Worm (Caenorhabditis elegans) whole organism, young adult: Measurements from ENCODE around the gene gpb-1.

Source experiments
- B0019.2 ChIP-seq: fragments of 200-800 bp; sonication (Bioruptor generic); conservative IDR thresholded peaks from 2 replicates; pipeline ENCODE4 v1.3.6; 2022; ENCODE audit warnings: missing genetic modification reagents, missing genetic modification characterization, missing compliant biosample characterization
- B0035.1 ChIP-seq: sonication (generic microtip); optimal IDR thresholded peaks from 2 replicates; lab custom pipeline; 2016; ENCODE audit warnings: missing genetic modification characterization, mild to moderate bottlenecking, missing compliant biosample characterization, missing genotype, missing genetic modification reagents
- B0261.1 ChIP-seq: sonication (generic microtip); optimal IDR thresholded peaks from 2 replicates; lab custom pipeline; 2016; ENCODE audit warnings: mild to moderate bottlenecking, missing genetic modification characterization, moderate library complexity, missing compliant biosample characterization
- D2030.7 ChIP-seq: fragments of 200-800 bp; sonication (Bioruptor generic); IDR thresholded peaks from 2 replicates; pipeline ENCODE4 v1.3.6; 2022; ENCODE audit warnings: missing genetic modification reagents, missing genetic modification characterization, missing compliant biosample characterization
- F10E7.11 ChIP-seq: sonication (generic microtip); optimal IDR thresholded peaks from 2 replicates; lab custom pipeline; 2017; ENCODE audit warnings: mild to moderate bottlenecking, missing genetic modification characterization, moderate library complexity, missing compliant biosample characterization
- F37B4.10 ChIP-seq: fragments of 200-800 bp; sonication (Bioruptor generic); IDR thresholded peaks from 2 replicates; pipeline ENCODE4 v1.3.6; 2022; ENCODE audit warnings: missing genetic modification characterization, missing compliant biosample characterization
- K12H6.12 ChIP-seq: fragments of 200-800 bp; sonication (Bioruptor generic); optimal IDR thresholded peaks from 2 replicates; lab custom pipeline; 2018; ENCODE audit warnings: mild to moderate bottlenecking, missing genetic modification characterization, missing compliant biosample characterization
- Y53F4B.3 ChIP-seq: fragments of 200-800 bp; sonication (Bioruptor generic); IDR thresholded peaks from 2 replicates; pipeline ENCODE4 v1.3.6; 2022; ENCODE audit warnings: missing genetic modification reagents, missing genetic modification characterization, missing compliant biosample characterization
- ZK185.1 ChIP-seq: sonication (generic microtip); optimal IDR thresholded peaks from 2 replicates; lab custom pipeline; 2016; ENCODE audit warnings: mild to moderate bottlenecking, missing genetic modification characterization, missing compliant biosample characterization; ENCODE audit not compliant: poor library complexity, severe bottlenecking
- athp-1 ChIP-seq: sonication (generic microtip); optimal IDR thresholded peaks from 2 replicates; lab custom pipeline; 2017; ENCODE audit warnings: mild to moderate bottlenecking, missing genetic modification characterization, missing compliant biosample characterization
- attf-5 ChIP-seq: fragments of 200-800 bp; sonication (Bioruptor generic); optimal IDR thresholded peaks from 2 replicates; lab custom pipeline; 2018; ENCODE audit warnings: mild to moderate bottlenecking, missing genetic modification characterization, missing compliant biosample characterization
- bed-1 ChIP-seq: fragments of 200-800 bp; sonication (Bioruptor generic); IDR thresholded peaks from 2 replicates; pipeline ENCODE4 v1.3.6; 2022; ENCODE audit warnings: missing genetic modification reagents, missing genetic modification characterization, missing compliant biosample characterization
- bed-2 ChIP-seq: fragments of 200-800 bp; sonication (Bioruptor generic); IDR thresholded peaks from 2 replicates; pipeline ENCODE4 v1.3.6; 2022; ENCODE audit warnings: missing genetic modification reagents, missing genetic modification characterization, missing compliant biosample characterization
- cebp-1 ChIP-seq, 2 experiments: fragments of 200-800 bp in 1 of 2; sonication (Bioruptor generic) in 1 of 2; sonication (generic microtip) in 1 of 2; IDR thresholded peaks in 1 of 2; optimal IDR thresholded peaks in 1 of 2; 2 replicates each; pipeline versions ENCODE4 v1.3.6 to Lab custom; 2017 to 2022; ENCODE audit warnings: missing compliant biosample characterization in 2 of 2, missing genetic modification characterization in 2 of 2, mild to moderate bottlenecking in 1 of 2, missing genetic modification reagents in 1 of 2, moderate library complexity in 1 of 2
- ceh-100 ChIP-seq: fragments of 200-800 bp; sonication (Bioruptor generic); IDR thresholded peaks from 2 replicates; pipeline ENCODE4 v1.3.6; 2022; ENCODE audit warnings: missing genetic modification reagents, missing genetic modification characterization, missing compliant biosample characterization
- ceh-27 ChIP-seq: fragments of 200-800 bp; sonication (Bioruptor generic); optimal IDR thresholded peaks from 2 replicates; lab custom pipeline; 2018; ENCODE audit warnings: mild to moderate bottlenecking, missing genetic modification characterization, moderate library complexity, missing compliant biosample characterization
- ceh-40 ChIP-seq: fragments of 200-800 bp; sonication (Bioruptor generic); IDR thresholded peaks from 2 replicates; pipeline ENCODE4 v1.3.6; 2022; ENCODE audit warnings: missing genetic modification characterization, missing compliant biosample characterization
- ceh-91 ChIP-seq: fragments of 200-800 bp; sonication (Bioruptor generic); IDR thresholded peaks from 2 replicates; pipeline ENCODE4 v1.3.6; 2022; ENCODE audit warnings: missing genetic modification reagents, missing genetic modification characterization, missing compliant biosample characterization
- dox-1 ChIP-seq: fragments of 200-800 bp; sonication (Bioruptor generic); IDR thresholded peaks from 2 replicates; pipeline ENCODE4 v1.3.6; 2022; ENCODE audit warnings: missing genetic modification reagents, missing genetic modification characterization, missing compliant biosample characterization
- egl-18 ChIP-seq: fragments of 200-800 bp; sonication (Bioruptor generic); IDR thresholded peaks from 2 replicates; pipeline ENCODE4 v1.3.6; 2022; ENCODE audit warnings: missing genetic modification reagents, missing genetic modification characterization, missing compliant biosample characterization
- ets-4 ChIP-seq: fragments of 200-800 bp; sonication (Bioruptor generic); optimal IDR thresholded peaks from 2 replicates; lab custom pipeline; 2018; ENCODE audit warnings: mild to moderate bottlenecking, missing genetic modification characterization, missing compliant biosample characterization
- fkh-3 ChIP-seq: sonication (generic microtip); optimal IDR thresholded peaks from 2 replicates; lab custom pipeline; 2016; ENCODE audit warnings: mild to moderate bottlenecking, missing genetic modification characterization, missing compliant biosample characterization
- lag-1 ChIP-seq: fragments of 200-800 bp; sonication (Bioruptor generic); IDR thresholded peaks from 2 replicates; pipeline ENCODE4 v1.3.6; 2022; ENCODE audit warnings: missing genetic modification reagents, missing genetic modification characterization, missing compliant biosample characterization
- let-607 ChIP-seq, 2 experiments: fragments of 200-800 bp in 1 of 2; sonication (Bioruptor generic) in 1 of 2; sonication (generic microtip) in 1 of 2; optimal IDR thresholded peaks; 2 replicates each; lab custom pipeline; 2016 to 2018; ENCODE audit warnings: mild to moderate bottlenecking in 2 of 2, missing compliant biosample characterization in 2 of 2, missing genetic modification characterization in 2 of 2, moderate library complexity in 2 of 2, missing genotype in 1 of 2
- lin-26 ChIP-seq: fragments of 200-800 bp; sonication (Bioruptor generic); IDR thresholded peaks from 2 replicates; pipeline ENCODE4 v1.3.6; 2022; ENCODE audit warnings: missing genetic modification reagents, missing genetic modification characterization, missing compliant biosample characterization
- lin-35 ChIP-seq, 3 experiments: fragments of 150-350 bp in 2 of 3; sonication (generic microtip) in 1 of 3; optimal IDR thresholded peaks; 2 replicates each; lab custom pipeline; 2014 to 2018; ENCODE audit warnings: missing biosample characterization in 3 of 3, missing genetic modification characterization in 3 of 3, missing genetic modification reagents in 3 of 3
- lin-40 ChIP-seq: sonication (generic microtip); optimal IDR thresholded peaks from 2 replicates; lab custom pipeline; 2016; ENCODE audit warnings: missing genetic modification characterization, mild to moderate bottlenecking, missing compliant biosample characterization, missing genotype, missing genetic modification reagents
- lin-54 ChIP-seq: fragments of 200-800 bp; sonication (Bioruptor generic); optimal IDR thresholded peaks from 2 replicates; lab custom pipeline; 2018; ENCODE audit warnings: mild to moderate bottlenecking, missing genetic modification characterization, missing compliant biosample characterization
- lir-1 ChIP-seq: fragments of 200-800 bp; sonication (Bioruptor generic); conservative IDR thresholded peaks from 2 replicates; pipeline ENCODE4 v1.3.6; 2022; ENCODE audit warnings: missing genetic modification reagents, missing genetic modification characterization, missing compliant biosample characterization
- madf-3 ChIP-seq: fragments of 200-800 bp; sonication (Bioruptor generic); IDR thresholded peaks from 2 replicates; pipeline ENCODE4 v1.3.6; 2022; ENCODE audit warnings: missing genetic modification reagents, missing genetic modification characterization, missing compliant biosample characterization
- mcd-1 ChIP-seq: fragments of 200-800 bp; sonication (Bioruptor generic); IDR thresholded peaks from 2 replicates; pipeline ENCODE4 v1.3.6; 2022; ENCODE audit warnings: missing genetic modification reagents, missing genetic modification characterization, missing compliant biosample characterization
- mxl-1 ChIP-seq: sonication (generic microtip); optimal IDR thresholded peaks from 2 replicates; lab custom pipeline; 2016; ENCODE audit warnings: missing genetic modification characterization, missing compliant biosample characterization
- nfya-2 ChIP-seq: fragments of 200-800 bp; sonication (Bioruptor generic); IDR thresholded peaks from 2 replicates; pipeline ENCODE4 v1.3.6; 2022; ENCODE audit warnings: missing genetic modification reagents, missing genetic modification characterization, missing compliant biosample characterization
- nfyb-1 ChIP-seq: fragments of 200-800 bp; sonication (Bioruptor generic); IDR thresholded peaks from 2 replicates; pipeline ENCODE4 v1.3.6; 2022; ENCODE audit warnings: missing genetic modification reagents, missing genetic modification characterization, missing compliant biosample characterization
- nhr-27 ChIP-seq: fragments of 200-800 bp; sonication (Bioruptor generic); optimal IDR thresholded peaks from 2 replicates; lab custom pipeline; 2018; ENCODE audit warnings: mild to moderate bottlenecking, missing genetic modification characterization, moderate library complexity, missing compliant biosample characterization
- nhr-90 ChIP-seq: sonication (generic microtip); optimal IDR thresholded peaks from 2 replicates; lab custom pipeline; 2016; ENCODE audit warnings: missing genotype, mild to moderate bottlenecking, missing genetic modification characterization, missing compliant biosample characterization
- pbrm-1 ChIP-seq: fragments of 200-800 bp; sonication (Bioruptor generic); IDR thresholded peaks from 2 replicates; pipeline ENCODE4 v1.3.6; 2022; ENCODE audit warnings: missing genetic modification reagents, missing genetic modification characterization, missing compliant biosample characterization
- pha-4 ChIP-seq: fragments of 150-350 bp; sonication (generic microtip); optimal IDR thresholded peaks from 2 replicates; lab custom pipeline; 2014; ENCODE audit warnings: missing biosample characterization, missing genetic modification reagents, missing genetic modification characterization
- rpc-1 ChIP-seq, 2 experiments: fragments of 150-350 bp in 1 of 2; sonication (generic microtip) in 1 of 2; optimal IDR thresholded peaks; 2 replicates each; lab custom pipeline; 2014 to 2018; ENCODE audit warnings: missing biosample characterization in 1 of 2, missing genetic modification characterization in 1 of 2, missing genetic modification reagents in 1 of 2, missing genotype in 1 of 2
- sdz-38 ChIP-seq: sonication (generic microtip); optimal IDR thresholded peaks from 2 replicates; lab custom pipeline; 2016; ENCODE audit warnings: missing genotype, missing genetic modification characterization, missing compliant biosample characterization
- sea-2 ChIP-seq: fragments of 200-800 bp; sonication (Bioruptor generic); IDR thresholded peaks from 2 replicates; pipeline ENCODE4 v1.3.6; 2022; ENCODE audit warnings: missing genetic modification characterization, missing compliant biosample characterization
- snpc-4 ChIP-seq, 5 experiments: fragments of 150-350 bp in 1 of 5; sonication (generic microtip) in 4 of 5; optimal IDR thresholded peaks; 2 replicates each; lab custom pipeline; 2014 to 2018; ENCODE audit warnings: missing genetic modification characterization in 5 of 5, missing biosample characterization in 3 of 5, antibody characterized with exemption in 2 of 5, mild to moderate bottlenecking in 2 of 5, missing compliant biosample characterization in 2 of 5, missing genotype in 2 of 5, moderate library complexity in 2 of 5, missing genetic modification reagents in 1 of 5
- tbp1 ChIP-seq: fragments of 200-800 bp; sonication (Bioruptor generic); optimal IDR thresholded peaks from 2 replicates; lab custom pipeline; 2018; ENCODE audit warnings: mild to moderate bottlenecking, missing genetic modification characterization, missing compliant biosample characterization
- xnd-1 ChIP-seq: sonication (generic microtip); optimal IDR thresholded peaks from 2 replicates; lab custom pipeline; 2016; ENCODE audit warnings: missing genotype, missing genetic modification reagents, missing genetic modification characterization, missing compliant biosample characterization
- ztf-18 ChIP-seq: sonication (generic microtip); optimal IDR thresholded peaks from 2 replicates; lab custom pipeline; 2016; ENCODE audit warnings: missing genotype, mild to moderate bottlenecking, missing genetic modification characterization, missing compliant biosample characterization
- ztf-22 ChIP-seq: fragments of 200-800 bp; sonication (Bioruptor generic); optimal IDR thresholded peaks from 2 replicates; lab custom pipeline; 2018; ENCODE audit warnings: mild to moderate bottlenecking, missing genetic modification characterization, moderate library complexity, missing compliant biosample characterization

gpb-1 gene

DNA sequence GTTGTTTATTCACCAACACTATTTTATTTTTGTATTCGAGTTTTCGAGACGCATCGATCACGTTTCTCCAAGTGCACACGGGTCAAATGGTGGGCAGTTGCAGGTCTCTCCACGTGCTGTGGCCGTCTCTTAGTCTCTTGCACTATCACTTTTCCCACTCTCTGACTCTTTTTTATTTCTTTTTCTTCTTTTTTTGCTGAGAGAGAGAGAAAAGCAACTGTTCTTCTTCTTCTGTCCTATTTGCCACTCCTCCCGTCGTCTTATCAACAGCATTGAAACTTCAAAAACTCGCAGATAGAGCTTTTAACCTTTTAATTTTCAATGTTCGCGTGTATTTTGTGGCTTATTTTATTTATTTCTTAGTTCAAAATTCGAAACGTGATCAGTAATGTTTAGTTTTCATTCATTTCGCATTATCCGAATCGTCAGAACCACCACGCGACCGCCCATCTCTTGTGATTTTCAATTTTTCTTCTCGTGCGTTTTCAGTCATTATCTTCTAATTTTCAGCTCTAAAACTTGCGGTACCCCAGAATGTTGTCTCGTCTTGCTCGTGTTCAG is 19.8 kb downstream of the gpb-1 start, which contains the start of gene alh-8 (continued):
- 0 out of 2 replicates have a peak, but pooled peaks have one; percentile 9 for TF ChIP-seq pbrm-1
- peak; percentile 80 for TF ChIP-seq madf-3 (GFP tag; lab: Robert Waterston, UW)
- no peak for TF ChIP-seq ceh-27 (GFP tag; lab: Kevin White, UChicago)
- 0 out of 2 replicates have a peak, but pooled peaks have one; percentile 40 for TF ChIP-seq lin-26 (GFP tag; lab: Robert Waterston, UW)
- 0 out of 2 replicates have a peak, but pooled peaks have one; percentile 14 for TF ChIP-seq D2030.7
- TF ChIP-seq B0261.1 (tag; lab: Kevin White, UChicago) = no peak
- TF ChIP-seq bed-2 (GFP tag; lab: Robert Waterston, UW) = no peak
- TF ChIP-seq lin-54 (GFP tag; lab: Kevin White, UChicago) = peak; percentile 33
- TF ChIP-seq lag-1 (GFP tag; lab: Robert Waterston, UW) = no peak
- peak; percentile 43 for TF ChIP-seq K12H6.12 (tag; lab: Kevin White, UChicago)
- TF ChIP-seq ceh-40 (GFP tag; lab: Robert Waterston, UW) = no peak
- no peak for TF ChIP-seq bed-1
- no peak for TF ChIP-seq mxl-1
- TF ChIP-seq lin-40 (tag; lab: Kevin White, UChicago) = peak; percentile 25
- no peak for TF ChIP-seq sea-2 (GFP tag; lab: Robert Waterston, UW)
- no peak for TF ChIP-seq sdz-38 (tag; lab: Kevin White, UChicago)
- 0 out of 2 replicates have a peak, but pooled peaks have one; percentile 30 for TF ChIP-seq lir-1 (GFP tag; lab: Robert Waterston, UW)
- TF ChIP-seq ZK185.1 (tag; lab: Kevin White, UChicago) = peak; percentile 40
- TF ChIP-seq egl-18 (GFP tag; lab: Robert Waterston, UW) = no peak
- TF ChIP-seq ceh-100 (GFP tag; lab: Robert Waterston, UW) = no peak
- TF ChIP-seq nhr-27 (tag; lab: Kevin White, UChicago) = no peak
- TF ChIP-seq nfyb-1 (GFP tag; lab: Robert Waterston, UW) = 0 out of 2 replicates have a peak, but pooled peaks have one; percentile 50
- TF ChIP-seq mcd-1 (GFP tag; lab: Robert Waterston, UW) = peak; percentile 62
- no peak for TF ChIP-seq fkh-3 (tag; lab: Kevin White, UChicago)
- TF ChIP-seq F10E7.11 (tag; lab: Kevin White, UChicago) = peak; percentile 51
- peak; percentile 5 for TF ChIP-seq athp-1 (tag; lab: Kevin White, UChicago)
- TF ChIP-seq rpc-1 (optimal IDR thresholded peaks at IDR 0.05; lab: Kevin White, UChicago) = no peak
- no peak for TF ChIP-seq rpc-1 (tag; optimal IDR thresholded peaks at IDR 0.05; lab: Kevin White, UChicago)
- TF ChIP-seq B0035.1 (tag; lab: Kevin White, UChicago) = no peak
- TF ChIP-seq snpc-4 (GFP tag; optimal IDR thresholded peaks at IDR 0.05; lab: Kevin White, UChicago) = no peak
- peak in 1 of 4 experiments; percentile 24 for TF ChIP-seq snpc-4 (tag; optimal IDR thresholded peaks at IDR 0.05; lab: Kevin White, UChicago)
- TF ChIP-seq lin-35 (GFP tag; optimal IDR thresholded peaks at IDR 0.05; lab: Kevin White, UChicago) = no peak
- no peak; the same call in 1 of the 2 replicates for TF ChIP-seq cebp-1 (GFP tag; IDR thresholded peaks at IDR 0.05; lab: Robert Waterston, UW)
- TF ChIP-seq cebp-1 (tag; optimal IDR thresholded peaks at IDR 0.05; lab: Kevin White, UChicago) = peak; percentile 61
- TF ChIP-seq B0019.2 (GFP tag; lab: Robert Waterston, UW) = no peak
- TF ChIP-seq dox-1 (GFP tag; lab: Robert Waterston, UW) = 0 out of 2 replicates have a peak, but pooled peaks have one; percentile 25
- no peak for TF ChIP-seq F37B4.10 (GFP tag; lab: Robert Waterston, UW)
- TF ChIP-seq attf-5 (GFP tag; lab: Kevin White, UChicago) = peak; percentile 48
- no peak for TF ChIP-seq ets-4
- no peak for TF ChIP-seq Y53F4B.3
- TF ChIP-seq tbp1 (GFP tag; lab: Kevin White, UChicago) = peak; percentile 43
- peak; percentile 5 for TF ChIP-seq nhr-90 (tag; lab: Kevin White, UChicago)
- peak; percentile 10 for TF ChIP-seq ztf-18
- TF ChIP-seq let-607 (tag; optimal IDR thresholded peaks at IDR 0.05; lab: Kevin White, UChicago) = no peak
- no peak for TF ChIP-seq xnd-1
- no peak for TF ChIP-seq pha-4
- TF ChIP-seq ztf-22 (GFP tag; lab: Kevin White, UChicago) = peak; percentile 29
- no peak for TF ChIP-seq ceh-91
- no peak for TF ChIP-seq nfya-2 (GFP tag; lab: Robert Waterston, UW)
